Worm (Caenorhabditis elegans) whole organism, L1 larva: ENCODE results near the gene gcy-32.

Experiments
- C16A3.4 ChIP-seq: fragments of 150-350 bp; optimal IDR thresholded peaks from 2 replicates; lab custom pipeline; 2014; ENCODE audit warnings: missing biosample characterization, missing genetic modification characterization
- C34B4.2 ChIP-seq: sonication (generic microtip); optimal IDR thresholded peaks from 2 replicates; lab custom pipeline; 2017; ENCODE audit warnings: mild to moderate bottlenecking, missing genetic modification characterization, missing compliant biosample characterization
- Y116A8C.19 ChIP-seq: sonication (generic microtip); optimal IDR thresholded peaks from 2 replicates; lab custom pipeline; 2016; ENCODE audit warnings: missing compliant biosample characterization, missing genetic modification characterization, borderline replicate concordance
- aly-2 ChIP-seq: fragments of 150-350 bp; optimal IDR thresholded peaks from 2 replicates; lab custom pipeline; 2014; ENCODE audit warnings: missing biosample characterization, missing genetic modification characterization
- blmp-1 ChIP-seq: fragments of 150-350 bp; optimal IDR thresholded peaks from 2 replicates; lab custom pipeline; 2014; ENCODE audit warnings: missing biosample characterization, missing genetic modification characterization
- ceh-8 ChIP-seq: fragments of 200-800 bp; sonication (Bioruptor generic); optimal IDR thresholded peaks from 2 replicates; lab custom pipeline; 2018; ENCODE audit warnings: mild to moderate bottlenecking, missing genetic modification characterization, moderate library complexity, missing compliant biosample characterization
- ceh-90 ChIP-seq: sonication (generic microtip); optimal IDR thresholded peaks from 2 replicates; lab custom pipeline; 2016; ENCODE audit warnings: missing genetic modification characterization, missing compliant biosample characterization
- dsc-1 ChIP-seq: sonication (generic microtip); optimal IDR thresholded peaks from 2 replicates; lab custom pipeline; 2016; ENCODE audit warnings: mild to moderate bottlenecking, missing genetic modification characterization, missing compliant biosample characterization
- efl-1 ChIP-seq, 4 experiments: fragments of 150-350 bp; optimal IDR thresholded peaks in 3 of 4; peaks in 1 of 4; 1 replicate in 1 of 4; 2 replicates in 3 of 4; lab custom pipeline; 2014; ENCODE audit warnings: missing biosample characterization in 2 of 4, missing genetic modification characterization in 2 of 4, missing genetic modification reagents in 2 of 4
- efl-3 ChIP-seq: fragments of 200-800 bp; sonication (Bioruptor generic); optimal IDR thresholded peaks from 2 replicates; lab custom pipeline; 2018; ENCODE audit warnings: mild to moderate bottlenecking, missing genetic modification characterization, missing compliant biosample characterization
- elt-2 ChIP-seq: sonication (generic microtip); optimal IDR thresholded peaks from 2 replicates; lab custom pipeline; 2016; ENCODE audit warnings: missing genetic modification characterization, mild to moderate bottlenecking, inconsistent platforms, missing compliant biosample characterization, missing genetic modification reagents
- fkh-4 ChIP-seq: sonication (generic microtip); optimal IDR thresholded peaks from 2 replicates; lab custom pipeline; 2016; ENCODE audit warnings: missing compliant biosample characterization, missing genetic modification characterization, borderline replicate concordance
- hlh-17 ChIP-seq: fragments of 200-800 bp; sonication (Bioruptor generic); optimal IDR thresholded peaks from 2 replicates; lab custom pipeline; 2018; ENCODE audit warnings: missing genetic modification characterization, mild to moderate bottlenecking, missing compliant biosample characterization, moderate library complexity, borderline replicate concordance
- hlh-4 ChIP-seq: sonication (generic microtip); optimal IDR thresholded peaks from 2 replicates; lab custom pipeline; 2016; ENCODE audit warnings: mild to moderate bottlenecking, missing genetic modification characterization, missing compliant biosample characterization
- hpl-2 ChIP-seq: fragments of 150-350 bp; optimal IDR thresholded peaks from 2 replicates; lab custom pipeline; 2014; ENCODE audit warnings: missing biosample characterization, missing genetic modification reagents, missing genetic modification characterization
- mab-9 ChIP-seq: fragments of 200-800 bp; sonication (Bioruptor generic); IDR thresholded peaks from 2 replicates; pipeline ENCODE4 v1.3.6; 2022; ENCODE audit warnings: missing genetic modification reagents, missing genetic modification characterization, missing compliant biosample characterization
- mdl-1 ChIP-seq, 2 experiments: fragments of 150-350 bp; optimal IDR thresholded peaks; 2 replicates each; lab custom pipeline; 2014 to 2017; ENCODE audit warnings: missing biosample characterization in 2 of 2, missing genetic modification characterization in 2 of 2, inconsistent platforms in 1 of 2
- mef-2 ChIP-seq: fragments of 150-350 bp; optimal IDR thresholded peaks from 2 replicates; lab custom pipeline; 2014; ENCODE audit warnings: missing biosample characterization, missing genetic modification characterization
- mep-1 ChIP-seq: fragments of 150-350 bp; optimal IDR thresholded peaks from 2 replicates; lab custom pipeline; 2014; ENCODE audit warnings: missing biosample characterization, missing genetic modification characterization
- nhr-19 ChIP-seq: fragments of 200-800 bp; sonication (Bioruptor generic); conservative IDR thresholded peaks from 2 replicates; pipeline ENCODE4 v1.3.6; 2022; ENCODE audit warnings: missing genetic modification characterization, missing compliant biosample characterization
- nhr-20 ChIP-seq: sonication (generic microtip); optimal IDR thresholded peaks from 2 replicates; lab custom pipeline; 2016; ENCODE audit warnings: mild to moderate bottlenecking, missing genetic modification characterization, missing compliant biosample characterization
- nhr-237 ChIP-seq: fragments of 150-350 bp; optimal IDR thresholded peaks from 2 replicates; lab custom pipeline; 2014; ENCODE audit warnings: missing biosample characterization, missing genetic modification characterization
- nhr-47 ChIP-seq: sonication (generic microtip); optimal IDR thresholded peaks from 2 replicates; lab custom pipeline; 2016; ENCODE audit warnings: mild to moderate bottlenecking, missing genetic modification characterization, moderate library complexity, missing compliant biosample characterization
- nhr-71 ChIP-seq: sonication (generic microtip); optimal IDR thresholded peaks from 2 replicates; lab custom pipeline; 2016; ENCODE audit warnings: mild to moderate bottlenecking, missing genetic modification characterization, moderate library complexity, missing compliant biosample characterization
- nhr-84 ChIP-seq: sonication (generic microtip); optimal IDR thresholded peaks from 2 replicates; lab custom pipeline; 2017; ENCODE audit warnings: missing biosample characterization, missing genetic modification characterization
- nhr-85 ChIP-seq: sonication (generic microtip); peaks from one replicate; lab custom pipeline; 2016; ENCODE audit warnings: missing genetic modification characterization, inconsistent platforms, missing compliant biosample characterization
- nhr-90 ChIP-seq: sonication (generic microtip); optimal IDR thresholded peaks from 2 replicates; lab custom pipeline; 2016; ENCODE audit warnings: mild to moderate bottlenecking, missing genetic modification characterization, missing compliant biosample characterization; ENCODE audit not compliant: poor library complexity
- pax-3 ChIP-seq: fragments of 200-800 bp; sonication (Bioruptor generic); optimal IDR thresholded peaks from 2 replicates; lab custom pipeline; 2018; ENCODE audit warnings: mild to moderate bottlenecking, missing genetic modification characterization, moderate library complexity, missing compliant biosample characterization
- rnt-1 ChIP-seq: sonication (generic microtip); optimal IDR thresholded peaks from 2 replicates; lab custom pipeline; 2016; ENCODE audit warnings: mild to moderate bottlenecking, missing genetic modification characterization, moderate library complexity, missing compliant biosample characterization
- sox-4 ChIP-seq: sonication (generic microtip); optimal IDR thresholded peaks from 2 replicates; lab custom pipeline; 2016; ENCODE audit warnings: missing genetic modification characterization, missing compliant biosample characterization
- unc-86 ChIP-seq: sonication (generic microtip); optimal IDR thresholded peaks from 2 replicates; lab custom pipeline; 2016; ENCODE audit warnings: missing genetic modification characterization, missing compliant biosample characterization
- ztf-11 ChIP-seq, 2 experiments: sonication (generic microtip); optimal IDR thresholded peaks; 2 replicates each; lab custom pipeline; 2016 to 2017; ENCODE audit warnings: missing genetic modification characterization in 2 of 2, missing biosample characterization in 1 of 2, missing compliant biosample characterization in 1 of 2

gcy-32 gene

ce11 chrV:13892457-13893375, 22.6 kb downstream of the gcy-32 start, which contains the start of gene sptl-3 (continued):
- TF ChIP-seq mdl-1 (tag; optimal IDR thresholded peaks at IDR 0.05; lab: Kevin White, UChicago) (peak in 1 of 2 experiments; percentile 61), pax-3 (tag; lab: Kevin White, UChicago) (no peak), rnt-1 (tag; lab: Kevin White, UChicago) (peak; percentile 43), ceh-8 (GFP tag; lab: Kevin White, UChicago) (no peak), C16A3.4 (peak; percentile 20), mep-1 (tag; lab: Kevin White, UChicago) (peak; percentile 46), nhr-71 (peak; percentile 75)
- TF ChIP-seq, all 84 proteins: peak for 20

DNA sequence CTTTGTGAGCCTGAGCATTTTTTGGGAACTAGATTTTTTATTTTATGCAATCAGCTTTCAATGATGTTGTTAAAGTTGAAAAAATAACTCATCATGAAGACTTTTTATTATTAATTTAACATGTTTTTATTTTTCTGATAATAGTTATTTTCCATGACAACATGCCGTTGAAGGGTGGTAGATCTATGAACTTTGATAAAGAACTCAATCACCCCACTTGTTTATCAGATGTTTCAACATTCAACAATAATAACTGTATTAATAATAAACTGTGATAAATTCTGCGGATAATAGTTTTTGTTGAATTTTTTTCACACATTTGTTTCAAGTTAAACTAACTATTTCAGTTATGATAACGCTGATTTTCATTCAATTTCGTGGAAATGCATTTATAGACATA, 23.8 kb downstream of the gcy-32 start:
- TF ChIP-seq nhr-20 (peak; percentile 33), elt-2 (tag; lab: Kevin White, UChicago) (peak; percentile 59), nhr-71 (peak; percentile 40), mab-9 (GFP tag; lab: Robert Waterston, UW) (no peak), mdl-1 (tag; optimal IDR thresholded peaks at IDR 0.05; lab: Kevin White, UChicago) (no peak), nhr-19 (GFP tag; lab: Robert Waterston, UW) (0 out of 2 replicates have a peak, but pooled peaks have one; percentile 13), blmp-1 (tag; lab: Kevin White, UChicago) (no peak), nhr-85 (tag; lab: Kevin White, UChicago) (peak; percentile 63)

ce11 chrV:13890473-13890872, 24.8 kb downstream of the gcy-32 start, which contains the start of gene lbp-8:
lbp-8 (plus strand) TSS chrV:13890773.
- no peak for TF ChIP-seq nhr-47
- TF ChIP-seq elt-2 (tag; lab: Kevin White, UChicago) = no peak
- no peak for TF ChIP-seq Y116A8C.19 (tag; lab: Kevin White, UChicago)
- TF ChIP-seq unc-86 (tag; lab: Kevin White, UChicago) = no peak
- no peak for TF ChIP-seq ztf-11 (tag; optimal IDR thresholded peaks at IDR 0.05; lab: Kevin White, UChicago)
- no peak for TF ChIP-seq sox-4 (tag; lab: Kevin White, UChicago)
- no peak for TF ChIP-seq mef-2 (tag; lab: Kevin White, UChicago)
- TF ChIP-seq efl-3 (GFP tag; lab: Kevin White, UChicago) = no peak
- no peak for TF ChIP-seq blmp-1 (tag; lab: Kevin White, UChicago)
- TF ChIP-seq hlh-4 (tag; lab: Kevin White, UChicago) = no peak
- TF ChIP-seq nhr-90 = no peak
- no peak for TF ChIP-seq fkh-4
- TF ChIP-seq ceh-90 = no peak
- TF ChIP-seq nhr-71 = no peak
- no peak for TF ChIP-seq nhr-237 (tag; lab: Kevin White, UChicago)

- no peak for TF ChIP-seq hpl-2 (GFP tag; lab: Kevin White, UChicago)
- TF ChIP-seq efl-1 (optimal IDR thresholded peaks at IDR 0.05; lab: Kevin White, UChicago) = no peak
- TF ChIP-seq efl-1 (GFP tag; optimal IDR thresholded peaks at IDR 0.05 in 1 of 2; lab: Kevin White, UChicago) = peak in 1 of 2 experiments; percentile 6
- TF ChIP-seq elt-2 (tag; lab: Kevin White, UChicago) = no peak
- TF ChIP-seq, all 84 proteins: peak for 1
These were observed 25.8 kb downstream of the gcy-32 start, which contains the start of gene spp-12 for ce11 chrV:13889516-13889915. spp-12 (plus strand) TSS chrV:13889816.

- TF ChIP-seq nhr-19 (GFP tag; lab: Robert Waterston, UW) (no peak), mdl-1 (tag; optimal IDR thresholded peaks at IDR 0.05; lab: Kevin White, UChicago) (no peak), nhr-20 (no peak), ztf-11 (tag; optimal IDR thresholded peaks at IDR 0.05; lab: Kevin White, UChicago) (no peak), nhr-84 (tag; lab: Kevin White, UChicago) (no peak), hlh-17 (GFP tag; lab: Kevin White, UChicago) (no peak), nhr-71 (no peak), aly-2 (tag; lab: Kevin White, UChicago) (no peak), dsc-1 (tag; lab: Kevin White, UChicago) (no peak), C34B4.2 (no peak)
These were observed 27.9 kb downstream of the gcy-32 start, which contains the start of gene srsx-19 for ce11 chrV:13887358-13887757. srsx-19 (plus strand) TSS chrV:13887658.
